Worm (Caenorhabditis elegans) whole organism, young adult: ENCODE data around the gene R74.8.

ENCODE experiments used
- B0261.1 ChIP-seq: sonication (generic microtip); optimal IDR thresholded peaks from 2 replicates; lab custom pipeline; 2016; ENCODE audit warnings: mild to moderate bottlenecking, missing genetic modification characterization, moderate library complexity, missing compliant biosample characterization
- C17E4.6 ChIP-seq: fragments of 200-800 bp; sonication (Bioruptor generic); IDR thresholded peaks from 2 replicates; pipeline ENCODE4 v1.3.6; 2022; ENCODE audit warnings: missing genetic modification reagents, missing genetic modification characterization, missing compliant biosample characterization
- D2030.7 ChIP-seq: fragments of 200-800 bp; sonication (Bioruptor generic); IDR thresholded peaks from 2 replicates; pipeline ENCODE4 v1.3.6; 2022; ENCODE audit warnings: missing genetic modification reagents, missing genetic modification characterization, missing compliant biosample characterization
- F10E7.11 ChIP-seq: sonication (generic microtip); optimal IDR thresholded peaks from 2 replicates; lab custom pipeline; 2017; ENCODE audit warnings: mild to moderate bottlenecking, missing genetic modification characterization, moderate library complexity, missing compliant biosample characterization
- F23B12.7 ChIP-seq: sonication (generic microtip); optimal IDR thresholded peaks from 2 replicates; lab custom pipeline; 2017; ENCODE audit warnings: missing genetic modification characterization, mild to moderate bottlenecking, missing compliant biosample characterization, antibody characterized with exemption, moderate library complexity; ENCODE audit not compliant: insufficient read depth
- F39B2.1 ChIP-seq: fragments of 200-800 bp; sonication (Bioruptor generic); IDR thresholded peaks from 2 replicates; pipeline ENCODE4 v1.3.6; 2022; ENCODE audit warnings: missing genetic modification reagents, missing genetic modification characterization, missing compliant biosample characterization
- F49E8.2 ChIP-seq: sonication (generic microtip); optimal IDR thresholded peaks from 3 replicates; lab custom pipeline; 2017; ENCODE audit warnings: missing genetic modification characterization, mild to moderate bottlenecking, missing compliant biosample characterization, antibody characterized with exemption, moderate library complexity; ENCODE audit not compliant: insufficient read depth
- F55B11.4 ChIP-seq: sonication (generic microtip); optimal IDR thresholded peaks from 2 replicates; lab custom pipeline; 2016; ENCODE audit warnings: missing compliant biosample characterization, missing genetic modification characterization, borderline replicate concordance; ENCODE audit not compliant: insufficient read depth
- K11D2.4 ChIP-seq: fragments of 200-800 bp; sonication (Bioruptor generic); IDR thresholded peaks from 2 replicates; pipeline ENCODE4 v1.3.6; 2022; ENCODE audit warnings: missing genetic modification reagents, missing genetic modification characterization, missing compliant biosample characterization
- T07F8.4 ChIP-seq: sonication (generic microtip); optimal IDR thresholded peaks from 2 replicates; lab custom pipeline; 2016; ENCODE audit warnings: mild to moderate bottlenecking, missing genetic modification characterization, moderate library complexity, missing compliant biosample characterization
- Y67H2A.10 ChIP-seq: fragments of 200-800 bp; sonication (Bioruptor generic); conservative IDR thresholded peaks from 2 replicates; pipeline ENCODE4 v1.3.6; 2022; ENCODE audit warnings: missing genetic modification reagents, missing genetic modification characterization, missing compliant biosample characterization
- ama-1 ChIP-seq, 3 experiments: fragments of 150-350 bp in 1 of 3; sonication (generic microtip) in 2 of 3; optimal IDR thresholded peaks; 2 replicates each; lab custom pipeline; 2014 to 2018; ENCODE audit warnings: missing biosample characterization in 2 of 3, missing genetic modification characterization in 2 of 3, missing genetic modification reagents in 2 of 3
- aptf-2 ChIP-seq: fragments of 200-800 bp; sonication (Bioruptor generic); conservative IDR thresholded peaks from 2 replicates; pipeline ENCODE4 v1.3.6; 2022; ENCODE audit warnings: missing genetic modification reagents, missing genetic modification characterization, missing compliant biosample characterization
- atf-7 ChIP-seq: sonication (generic microtip); optimal IDR thresholded peaks from 2 replicates; lab custom pipeline; 2017; ENCODE audit warnings: mild to moderate bottlenecking, missing genetic modification characterization, missing compliant biosample characterization
- attf-5 ChIP-seq: fragments of 200-800 bp; sonication (Bioruptor generic); optimal IDR thresholded peaks from 2 replicates; lab custom pipeline; 2018; ENCODE audit warnings: mild to moderate bottlenecking, missing genetic modification characterization, missing compliant biosample characterization
- attf-6 ChIP-seq: fragments of 200-800 bp; sonication (Bioruptor generic); IDR thresholded peaks from 2 replicates; pipeline ENCODE4 v1.3.6; 2022; ENCODE audit warnings: missing genetic modification reagents, missing genetic modification characterization, missing compliant biosample characterization
- ccch-3 ChIP-seq: fragments of 200-800 bp; sonication (Bioruptor generic); optimal IDR thresholded peaks from 2 replicates; lab custom pipeline; 2018; ENCODE audit warnings: mild to moderate bottlenecking, missing genetic modification characterization, missing compliant biosample characterization
- cebp-2 ChIP-seq: fragments of 200-800 bp; sonication (Bioruptor generic); IDR thresholded peaks from 2 replicates; pipeline ENCODE4 v1.3.6; 2022; ENCODE audit warnings: missing genetic modification characterization, missing compliant biosample characterization
- ceh-100 ChIP-seq: fragments of 200-800 bp; sonication (Bioruptor generic); IDR thresholded peaks from 2 replicates; pipeline ENCODE4 v1.3.6; 2022; ENCODE audit warnings: missing genetic modification reagents, missing genetic modification characterization, missing compliant biosample characterization
- ceh-40 ChIP-seq: fragments of 200-800 bp; sonication (Bioruptor generic); IDR thresholded peaks from 2 replicates; pipeline ENCODE4 v1.3.6; 2022; ENCODE audit warnings: missing genetic modification characterization, missing compliant biosample characterization
- ceh-58 ChIP-seq: fragments of 200-800 bp; sonication (Bioruptor generic); IDR thresholded peaks from 2 replicates; pipeline ENCODE4 v1.3.6; 2022; ENCODE audit warnings: missing genetic modification characterization, missing compliant biosample characterization
- efl-1 ChIP-seq: fragments of 150-350 bp; optimal IDR thresholded peaks from 2 replicates; lab custom pipeline; 2014; ENCODE audit warnings: missing biosample characterization, missing genetic modification reagents, missing genetic modification characterization
- egl-18 ChIP-seq: fragments of 200-800 bp; sonication (Bioruptor generic); IDR thresholded peaks from 2 replicates; pipeline ENCODE4 v1.3.6; 2022; ENCODE audit warnings: missing genetic modification reagents, missing genetic modification characterization, missing compliant biosample characterization
- egl-44 ChIP-seq: fragments of 200-800 bp; sonication (Bioruptor generic); IDR thresholded peaks from 2 replicates; pipeline ENCODE4 v1.3.6; 2022; ENCODE audit warnings: missing genetic modification reagents, missing genetic modification characterization, missing compliant biosample characterization
- egrh-3 ChIP-seq: fragments of 200-800 bp; sonication (Bioruptor generic); IDR thresholded peaks from 2 replicates; pipeline ENCODE4 v1.3.6; 2022; ENCODE audit warnings: missing genetic modification reagents, missing genetic modification characterization, missing compliant biosample characterization
- ekl-4 ChIP-seq: fragments of 200-800 bp; sonication (Bioruptor generic); IDR thresholded peaks from 2 replicates; pipeline ENCODE4 v1.3.6; 2022; ENCODE audit warnings: missing genetic modification reagents, missing genetic modification characterization, missing compliant biosample characterization
- ets-4 ChIP-seq: fragments of 200-800 bp; sonication (Bioruptor generic); optimal IDR thresholded peaks from 2 replicates; lab custom pipeline; 2018; ENCODE audit warnings: mild to moderate bottlenecking, missing genetic modification characterization, missing compliant biosample characterization
- fkh-3 ChIP-seq: sonication (generic microtip); optimal IDR thresholded peaks from 2 replicates; lab custom pipeline; 2016; ENCODE audit warnings: mild to moderate bottlenecking, missing genetic modification characterization, missing compliant biosample characterization
- gei-17 ChIP-seq: fragments of 200-800 bp; sonication (Bioruptor generic); optimal IDR thresholded peaks from 2 replicates; lab custom pipeline; 2018; ENCODE audit warnings: mild to moderate bottlenecking, missing genetic modification characterization, missing compliant biosample characterization
- him-1 ChIP-seq: sonication (generic microtip); optimal IDR thresholded peaks from 2 replicates; lab custom pipeline; 2016; ENCODE audit warnings: missing genotype, missing genetic modification reagents, missing genetic modification characterization, missing compliant biosample characterization
- hlh-26 ChIP-seq: fragments of 200-800 bp; sonication (Bioruptor generic); conservative IDR thresholded peaks from 2 replicates; pipeline ENCODE4 v1.3.6; 2022; ENCODE audit warnings: missing genetic modification reagents, missing genetic modification characterization, missing compliant biosample characterization
- hmg-1.2 ChIP-seq: fragments of 200-800 bp; sonication (Bioruptor generic); IDR thresholded peaks from 2 replicates; pipeline ENCODE4 v1.3.6; 2022; ENCODE audit warnings: missing genetic modification reagents, missing genetic modification characterization, missing compliant biosample characterization
- hmg-20 ChIP-seq: fragments of 200-800 bp; sonication (Bioruptor generic); IDR thresholded peaks from 2 replicates; pipeline ENCODE4 v1.3.6; 2022; ENCODE audit warnings: missing genetic modification reagents, missing genetic modification characterization, missing compliant biosample characterization
- hrde-1 ChIP-seq: sonication (generic microtip); optimal IDR thresholded peaks from 2 replicates; lab custom pipeline; 2016; ENCODE audit warnings: missing genetic modification characterization, mild to moderate bottlenecking, missing compliant biosample characterization, moderate library complexity, missing genotype, missing genetic modification reagents, borderline replicate concordance
- let-526 ChIP-seq: fragments of 200-800 bp; sonication (Bioruptor generic); IDR thresholded peaks from 2 replicates; pipeline ENCODE4 v1.3.6; 2022; ENCODE audit warnings: missing genetic modification reagents, missing genetic modification characterization, missing compliant biosample characterization
- lin-35 ChIP-seq, 3 experiments: fragments of 150-350 bp in 2 of 3; sonication (generic microtip) in 1 of 3; optimal IDR thresholded peaks; 2 replicates each; lab custom pipeline; 2014 to 2018; ENCODE audit warnings: missing biosample characterization in 3 of 3, missing genetic modification characterization in 3 of 3, missing genetic modification reagents in 3 of 3
- lir-1 ChIP-seq: fragments of 200-800 bp; sonication (Bioruptor generic); conservative IDR thresholded peaks from 2 replicates; pipeline ENCODE4 v1.3.6; 2022; ENCODE audit warnings: missing genetic modification reagents, missing genetic modification characterization, missing compliant biosample characterization
- lsl-1 ChIP-seq: fragments of 200-800 bp; sonication (Bioruptor generic); optimal IDR thresholded peaks from 2 replicates; lab custom pipeline; 2018; ENCODE audit warnings: mild to moderate bottlenecking, missing genetic modification characterization, moderate library complexity, missing compliant biosample characterization
- madf-3 ChIP-seq: fragments of 200-800 bp; sonication (Bioruptor generic); IDR thresholded peaks from 2 replicates; pipeline ENCODE4 v1.3.6; 2022; ENCODE audit warnings: missing genetic modification reagents, missing genetic modification characterization, missing compliant biosample characterization
- madf-6 ChIP-seq: fragments of 200-800 bp; sonication (Bioruptor generic); IDR thresholded peaks from 2 replicates; pipeline ENCODE4 v1.3.6; 2022; ENCODE audit warnings: missing genetic modification reagents, missing genetic modification characterization, missing compliant biosample characterization
- mcd-1 ChIP-seq: fragments of 200-800 bp; sonication (Bioruptor generic); IDR thresholded peaks from 2 replicates; pipeline ENCODE4 v1.3.6; 2022; ENCODE audit warnings: missing genetic modification reagents, missing genetic modification characterization, missing compliant biosample characterization
- nfyb-1 ChIP-seq: fragments of 200-800 bp; sonication (Bioruptor generic); IDR thresholded peaks from 2 replicates; pipeline ENCODE4 v1.3.6; 2022; ENCODE audit warnings: missing genetic modification reagents, missing genetic modification characterization, missing compliant biosample characterization
- repo-1 ChIP-seq: sonication (generic microtip); optimal IDR thresholded peaks from 2 replicates; lab custom pipeline; 2017; ENCODE audit warnings: mild to moderate bottlenecking, missing genetic modification characterization, missing compliant biosample characterization
- sdz-38 ChIP-seq: sonication (generic microtip); optimal IDR thresholded peaks from 2 replicates; lab custom pipeline; 2016; ENCODE audit warnings: missing genotype, missing genetic modification characterization, missing compliant biosample characterization
- somi-1 ChIP-seq: fragments of 200-800 bp; sonication (Bioruptor generic); optimal IDR thresholded peaks from 2 replicates; lab custom pipeline; 2018; ENCODE audit warnings: mild to moderate bottlenecking, missing genetic modification characterization, missing compliant biosample characterization
- tlf-1 ChIP-seq: fragments of 200-800 bp; sonication (Bioruptor generic); optimal IDR thresholded peaks from 2 replicates; lab custom pipeline; 2018; ENCODE audit warnings: mild to moderate bottlenecking, missing genetic modification characterization, missing compliant biosample characterization
- ztf-26 ChIP-seq: sonication (generic microtip); optimal IDR thresholded peaks from 2 replicates; lab custom pipeline; 2017; ENCODE audit warnings: missing genetic modification characterization, missing compliant biosample characterization
- ztf-3 ChIP-seq: fragments of 200-800 bp; sonication (Bioruptor generic); optimal IDR thresholded peaks from 2 replicates; lab custom pipeline; 2018; ENCODE audit warnings: mild to moderate bottlenecking, missing genetic modification characterization, missing compliant biosample characterization
- ztf-6 ChIP-seq: fragments of 200-800 bp; sonication (Bioruptor generic); IDR thresholded peaks from 2 replicates; pipeline ENCODE4 v1.3.6; 2022; ENCODE audit warnings: missing genetic modification reagents, missing genetic modification characterization, missing compliant biosample characterization

Gene R74.8

ce11 chrIII:4237660-4238059, 31.6 kb downstream of the R74.8 start (continued):
- TF ChIP-seq egl-44 (peak; percentile 72; the same call in 1 of the 2 replicates), him-1 (no peak), ztf-6 (GFP tag; lab: Robert Waterston, UW) (no peak), fkh-3 (tag; lab: Kevin White, UChicago) (no peak), lin-35 (GFP tag; optimal IDR thresholded peaks at IDR 0.05; lab: Kevin White, UChicago) (peak in 1 of 3 experiments; percentile 46), ztf-3 (GFP tag; lab: Kevin White, UChicago) (peak; percentile 52), let-526 (peak; percentile 77), madf-6 (GFP tag; lab: Robert Waterston, UW) (peak; percentile 42; the same call in 1 of the 2 replicates), cebp-2 (GFP tag; lab: Robert Waterston, UW) (no peak), F39B2.1 (GFP tag; lab: Robert Waterston, UW) (no peak), ekl-4 (GFP tag; lab: Robert Waterston, UW) (no peak; the same call in 1 of the 2 replicates), nfyb-1 (GFP tag; lab: Robert Waterston, UW) (peak; percentile 86), C17E4.6 (GFP tag; lab: Robert Waterston, UW) (no peak), efl-1 (GFP tag; lab: Kevin White, UChicago) (no peak), F55B11.4 (tag; lab: Kevin White, UChicago) (no peak), ceh-100 (no peak), F49E8.2 (tag; lab: Kevin White, UChicago) (no peak), hmg-20 (GFP tag; lab: Robert Waterston, UW) (no peak), ceh-58 (GFP tag; lab: Robert Waterston, UW) (no peak), attf-6 (GFP tag; lab: Robert Waterston, UW) (no peak), attf-5 (GFP tag; lab: Kevin White, UChicago) (peak; percentile 94), lir-1 (GFP tag; lab: Robert Waterston, UW) (no peak; the same call in 1 of the 2 replicates), lsl-1 (no peak), sdz-38 (tag; lab: Kevin White, UChicago) (no peak), hrde-1 (no peak), tlf-1 (GFP tag; lab: Kevin White, UChicago) (peak; percentile 56), ccch-3 (no peak), F23B12.7 (tag; lab: Kevin White, UChicago) (peak; percentile 33), egrh-3 (peak; percentile 34; the same call in 1 of the 2 replicates), T07F8.4 (tag; lab: Kevin White, UChicago) (no peak), hlh-26 (no peak), madf-3 (GFP tag; lab: Robert Waterston, UW) (no peak), atf-7 (tag; lab: Kevin White, UChicago) (peak; percentile 91), mcd-1 (peak; percentile 74), ceh-40 (GFP tag; lab: Robert Waterston, UW) (no peak), aptf-2 (peak; percentile 93), egl-18 (GFP tag; lab: Robert Waterston, UW) (no peak), ztf-26 (tag; lab: Kevin White, UChicago) (peak; percentile 87), hmg-1.2 (GFP tag; lab: Robert Waterston, UW) (peak; percentile 97), K11D2.4 (peak; percentile 85), ama-1 (optimal IDR thresholded peaks at IDR 0.05; lab: Kevin White, UChicago) (no peak), ama-1 (GFP tag; optimal IDR thresholded peaks at IDR 0.05; lab: Kevin White, UChicago) (no peak), F10E7.11 (no peak), gei-17 (peak; percentile 38), repo-1 (tag; lab: Kevin White, UChicago) (no peak), Y67H2A.10 (GFP tag; lab: Robert Waterston, UW) (no peak), ets-4 (GFP tag; lab: Kevin White, UChicago) (no peak), D2030.7 (GFP tag; lab: Robert Waterston, UW) (no peak), somi-1 (GFP tag; lab: Kevin White, UChicago) (peak; percentile 93), B0261.1 (tag; lab: Kevin White, UChicago) (no peak)
